Fruit fly (Drosophila melanogaster) whole organism, embryonic: ENCODE measurements around the gene alphaKap4.
A peak's percentile ranks its signal among the peaks of the same experiment; 100 is the strongest.

Source experiments
- CG10209 ChIP-seq: fragments of 200-800 bp; sonication (Bioruptor generic); optimal IDR thresholded peaks from 3 replicates; lab custom pipeline; 2017; ENCODE audit warnings: missing biosample characterization, mild to moderate bottlenecking, missing genetic modification characterization, missing genetic modification reagents
- CG10654 ChIP-seq: fragments of 200-800 bp; sonication (Bioruptor generic); optimal IDR thresholded peaks from 2 replicates; lab custom pipeline; 2016; ENCODE audit warnings: missing biosample characterization, missing genetic modification characterization
- CG1233 ChIP-seq: fragments of 200-800 bp; sonication (Bioruptor generic); optimal IDR thresholded peaks from 4 replicates; lab custom pipeline; 2018; ENCODE audit warnings: missing biosample characterization, mild to moderate bottlenecking, missing genetic modification characterization
- CG15601 ChIP-seq: fragments of 200-800 bp; sonication (Bioruptor generic); optimal IDR thresholded peaks from 3 replicates; lab custom pipeline; 2019; ENCODE audit warnings: missing biosample characterization, mild to moderate bottlenecking, missing genetic modification characterization, moderate library complexity
- CG16813 ChIP-seq: fragments of 200-800 bp; sonication (Bioruptor generic); IDR thresholded peaks from 3 replicates; pipeline ENCODE4 v1.3.6; 2022; ENCODE audit warnings: missing biosample characterization, missing genetic modification characterization; ENCODE audit not compliant: partially characterized antibody
- CG17328 ChIP-seq: fragments of 200-800 bp; sonication (Bioruptor generic); IDR thresholded peaks from 2 replicates; pipeline ENCODE4 v1.3.6; 2022; ENCODE audit warnings: missing biosample characterization, missing genetic modification characterization
- CG17829 ChIP-seq: fragments of 200-800 bp; optimal IDR thresholded peaks from 2 replicates; lab custom pipeline; 2019; ENCODE audit warnings: missing biosample characterization, mild to moderate bottlenecking, missing genetic modification characterization, moderate library complexity
- CG2678 ChIP-seq: fragments of 200-800 bp; sonication (Bioruptor generic); optimal IDR thresholded peaks from 3 replicates; lab custom pipeline; 2019; ENCODE audit warnings: missing biosample characterization, mild to moderate bottlenecking, missing genetic modification characterization, moderate library complexity
- CG33557 ChIP-seq: fragments of 200-800 bp; sonication (Bioruptor generic); optimal IDR thresholded peaks from 2 replicates; lab custom pipeline; 2019; ENCODE audit warnings: missing biosample characterization, mild to moderate bottlenecking, missing genetic modification characterization, moderate library complexity
- CG4404 ChIP-seq: fragments of 200-800 bp; sonication (Bioruptor generic); IDR thresholded peaks from 2 replicates; pipeline ENCODE4 v1.3.6; 2022; ENCODE audit warnings: missing biosample characterization, missing genetic modification characterization
- CG4424 ChIP-seq: fragments of 200-800 bp; sonication (Bioruptor generic); optimal IDR thresholded peaks from 3 replicates; lab custom pipeline; 2016; ENCODE audit warnings: missing biosample characterization, missing genetic modification characterization
- CG7963 ChIP-seq: fragments of 200-800 bp; sonication (Bioruptor generic); IDR thresholded peaks from 3 replicates; pipeline ENCODE4 v1.3.6; 2022; ENCODE audit warnings: missing biosample characterization, missing genetic modification characterization; ENCODE audit not compliant: partially characterized antibody
- CG9727 ChIP-seq: fragments of 200-800 bp; sonication (Bioruptor generic); optimal IDR thresholded peaks from 3 replicates; lab custom pipeline; 2017; ENCODE audit warnings: missing biosample characterization, mild to moderate bottlenecking, missing genetic modification characterization
- D ChIP-seq, 2 experiments: fragments of 200-800 bp in 1 of 2; fragments of >200 bp in 1 of 2; sonication (Bioruptor generic) in 1 of 2; optimal IDR thresholded peaks; 2 replicates in 1 of 2; 3 replicates in 1 of 2; lab custom pipeline; 2017; ENCODE audit warnings: mild to moderate bottlenecking in 1 of 2, missing biosample characterization in 1 of 2, missing genetic modification characterization in 1 of 2, missing genetic modification reagents in 1 of 2
- Dll ChIP-seq: fragments of 200-800 bp; sonication (Bioruptor generic); IDR thresholded peaks from 4 replicates; pipeline ENCODE4 v1.3.6; 2022; ENCODE audit warnings: missing biosample characterization, missing genetic modification characterization; ENCODE audit not compliant: partially characterized antibody
- Fer1 ChIP-seq: fragments of 200-800 bp; sonication (Bioruptor generic); optimal IDR thresholded peaks from 2 replicates; lab custom pipeline; 2017; ENCODE audit warnings: missing biosample characterization, mild to moderate bottlenecking, missing genetic modification characterization
- Kr ChIP-seq: fragments of 200-800 bp; sonication (Bioruptor generic); optimal IDR thresholded peaks from 2 replicates; lab custom pipeline; 2017; ENCODE audit warnings: missing biosample characterization, mild to moderate bottlenecking, missing genetic modification characterization
- Med ChIP-seq: fragments of 200-800 bp; sonication (Bioruptor generic); peaks from one replicate; lab custom pipeline; 2016; ENCODE audit warnings: missing biosample characterization, missing genetic modification characterization, mild to moderate bottlenecking, inconsistent platforms, moderate library complexity
- Nf-YA ChIP-seq: fragments of 200-800 bp; sonication (Bioruptor generic); IDR thresholded peaks from 2 replicates; pipeline ENCODE4 v1.3.6; 2022; ENCODE audit warnings: missing biosample characterization, missing genetic modification characterization
- Xrp1 ChIP-seq: fragments of 200-800 bp; sonication (Bioruptor generic); IDR thresholded peaks from 2 replicates; pipeline ENCODE4 v1.3.6; 2022; ENCODE audit warnings: missing biosample characterization, missing genetic modification characterization
- ara ChIP-seq: fragments of 200-800 bp; sonication (Bioruptor generic); IDR thresholded peaks from 2 replicates; pipeline ENCODE4 v1.3.6; 2022; ENCODE audit warnings: missing biosample characterization, missing genetic modification characterization
- bsh ChIP-seq, 2 experiments: fragments of 200-800 bp; sonication (Bioruptor generic); optimal IDR thresholded peaks; 2 replicates each; lab custom pipeline; 2017 to 2018; ENCODE audit warnings: mild to moderate bottlenecking in 2 of 2, missing biosample characterization in 2 of 2, missing genetic modification characterization in 2 of 2, moderate library complexity in 1 of 2
- cad ChIP-seq: fragments of >200 bp; optimal IDR thresholded peaks from 2 replicates; lab custom pipeline; 2017; ENCODE audit warnings: missing biosample characterization, missing genetic modification characterization
- chinmo ChIP-seq: fragments of 200-800 bp; sonication (Bioruptor generic); IDR thresholded peaks from 4 replicates; pipeline ENCODE4 v1.3.6; 2022; ENCODE audit warnings: missing biosample characterization, missing genetic modification characterization; ENCODE audit not compliant: partially characterized antibody
- chm ChIP-seq: fragments of 200-800 bp; sonication (Bioruptor generic); IDR thresholded peaks from 2 replicates; pipeline ENCODE4 v1.3.6; 2022; ENCODE audit warnings: missing biosample characterization, missing genetic modification characterization
- ci ChIP-seq: fragments of 200-800 bp; sonication (Bioruptor generic); IDR thresholded peaks from 3 replicates; pipeline ENCODE4 v1.3.6; 2022; ENCODE audit warnings: missing biosample characterization, missing genetic modification characterization
- dmrt11E ChIP-seq: fragments of 200-800 bp; sonication (Bioruptor generic); optimal IDR thresholded peaks from 3 replicates; lab custom pipeline; 2018; ENCODE audit warnings: missing biosample characterization, mild to moderate bottlenecking, missing genetic modification characterization, moderate library complexity
- gce ChIP-seq: fragments of 200-800 bp; sonication (Bioruptor generic); IDR thresholded peaks from 3 replicates; pipeline ENCODE4 v1.3.6; 2022; ENCODE audit warnings: missing biosample characterization, missing genetic modification characterization
- hth ChIP-seq: fragments of >200 bp; optimal IDR thresholded peaks from 2 replicates; lab custom pipeline; 2017; ENCODE audit warnings: inconsistent platforms
- ind ChIP-seq: fragments of 200-800 bp; sonication (Bioruptor generic); optimal IDR thresholded peaks from 3 replicates; lab custom pipeline; 2016; ENCODE audit warnings: missing biosample characterization, missing genetic modification characterization
- lola ChIP-seq, 3 experiments: fragments of >200 bp in 2 of 3; fragments of 200-800 bp in 1 of 3; sonication (Bioruptor generic) in 1 of 3; optimal IDR thresholded peaks; 2 replicates each; lab custom pipeline; 2017 to 2019; ENCODE audit warnings: missing biosample characterization in 3 of 3, missing genetic modification characterization in 3 of 3, mild to moderate bottlenecking in 1 of 3, moderate library complexity in 1 of 3
- maf-S ChIP-seq: fragments of 200-800 bp; sonication (Bioruptor generic); optimal IDR thresholded peaks from 2 replicates; lab custom pipeline; 2016; ENCODE audit warnings: missing biosample characterization, missing genetic modification characterization
- org-1 ChIP-seq: fragments of 200-800 bp; sonication (Bioruptor generic); optimal IDR thresholded peaks from 2 replicates; lab custom pipeline; 2017; ENCODE audit warnings: missing biosample characterization, missing genetic modification characterization
- phol ChIP-seq: fragments of 200-800 bp; sonication (Bioruptor generic); optimal IDR thresholded peaks from 3 replicates; lab custom pipeline; 2018; ENCODE audit warnings: missing biosample characterization, mild to moderate bottlenecking, missing genetic modification characterization, moderate library complexity
- prd ChIP-seq, 3 experiments: fragments of >200 bp in 2 of 3; fragments of 200-800 bp in 1 of 3; sonication (Bioruptor generic) in 1 of 3; optimal IDR thresholded peaks in 2 of 3; IDR thresholded peaks in 1 of 3; 2 replicates in 2 of 3; 3 replicates in 1 of 3; pipeline versions ENCODE4 v1.3.6 to Lab custom; 2017 to 2022; ENCODE audit warnings: missing biosample characterization in 1 of 3, missing genetic modification characterization in 1 of 3
- sens ChIP-seq: fragments of 200-800 bp; sonication (Bioruptor generic); peaks from one replicate; lab custom pipeline; 2016; ENCODE audit warnings: missing biosample characterization, missing genetic modification characterization
- tll ChIP-seq, 2 experiments: fragments of 200-800 bp in 1 of 2; fragments of >200 bp in 1 of 2; sonication (Bioruptor generic) in 1 of 2; optimal IDR thresholded peaks; 2 replicates each; lab custom pipeline; 2017 to 2019; ENCODE audit warnings: missing biosample characterization in 2 of 2, missing genetic modification characterization in 2 of 2, mild to moderate bottlenecking in 1 of 2, moderate library complexity in 1 of 2
- zen ChIP-seq: fragments of 200-800 bp; sonication (Bioruptor generic); optimal IDR thresholded peaks from 3 replicates; lab custom pipeline; 2018; ENCODE audit warnings: missing biosample characterization, mild to moderate bottlenecking, missing genetic modification characterization, moderate library complexity

alphaKap4 gene

DNA sequence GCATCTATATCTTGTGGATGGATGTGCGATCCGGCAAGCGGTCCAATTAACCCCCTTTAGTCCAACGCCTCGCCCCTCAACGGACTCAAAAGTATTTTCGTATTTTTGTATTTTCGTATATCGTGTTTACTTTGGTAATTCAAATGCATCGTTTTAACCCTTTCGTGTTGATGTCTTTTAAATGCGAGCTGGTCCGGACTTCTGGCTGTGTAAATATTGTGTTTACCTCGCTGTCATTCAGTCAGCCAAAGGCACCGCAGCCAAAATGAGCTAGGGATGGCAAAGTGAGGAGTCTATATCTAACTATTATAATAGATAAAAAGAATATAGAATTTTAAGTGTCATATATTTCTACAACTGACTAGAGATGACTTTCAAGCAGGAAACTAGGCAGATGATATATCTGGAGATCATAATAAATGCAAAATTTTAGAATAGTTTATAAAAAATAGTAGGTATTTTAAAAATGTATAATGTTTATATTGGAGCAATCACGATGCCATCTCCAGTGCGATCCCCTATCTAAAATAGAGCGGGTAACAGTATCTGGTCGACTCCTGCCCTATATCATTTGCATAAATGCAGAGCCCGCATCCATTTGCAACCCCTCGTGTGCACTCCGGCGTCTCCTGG lies 27.1 kb downstream of the alphaKap4 start (continued):
- no peak for TF ChIP-seq ind (GFP tag; lab: Kevin White, UChicago)
- peak; percentile 42; the same call in 2 of the 4 replicates for TF ChIP-seq Dll (GFP tag; lab: Robert Waterston, UW)
- TF ChIP-seq CG17328 (GFP tag; lab: Robert Waterston, UW), result peak; percentile 36; the same call in 1 of the 2 replicates
- TF ChIP-seq sens (GFP tag; lab: Kevin White, UChicago), result peak; percentile 39
- peak; percentile 90 for TF ChIP-seq Kr
- TF ChIP-seq dmrt11E (tag; lab: Kevin White, UChicago), result peak; percentile 47
- peak in 1 of 2 experiments; percentile 21 for TF ChIP-seq bsh (GFP tag; optimal IDR thresholded peaks at IDR 0.05; lab: Kevin White, UChicago)
- TF ChIP-seq Xrp1, result peak; percentile 69
- peak; percentile 21 for TF ChIP-seq hth (lab: Kevin White, UChicago)
- TF ChIP-seq phol, result no peak
- peak; percentile 26 for TF ChIP-seq CG1233 (GFP tag; lab: Kevin White, UChicago)
- no peak for TF ChIP-seq Nf-YA (GFP tag; lab: Robert Waterston, UW)
- peak in 1 of 3 experiments; percentile 42 for TF ChIP-seq lola (GFP tag; optimal IDR thresholded peaks at IDR 0.05; lab: Kevin White, UChicago)
- TF ChIP-seq ara (GFP tag; lab: Robert Waterston, UW), result peak; percentile 31; the same call in 1 of the 2 replicates
- TF ChIP-seq CG10209 (GFP tag; lab: Kevin White, UChicago), result peak; percentile 16
- TF ChIP-seq prd (optimal IDR thresholded peaks at IDR 0.05; lab: Kevin White, UChicago), result no peak
- TF ChIP-seq prd (GFP tag; IDR thresholded peaks at IDR 0.05; lab: Robert Waterston, UW), result peak; percentile 45; the same call in 2 of the 3 replicates
- peak; percentile 18 for TF ChIP-seq CG17829 (tag; lab: Kevin White, UChicago)
- peak; percentile 52; the same call in 2 of the 3 replicates for TF ChIP-seq CG16813 (GFP tag; lab: Robert Waterston, UW)
- TF ChIP-seq CG4424, result no peak
- peak; percentile 14 for TF ChIP-seq CG15601
- TF ChIP-seq maf-S (GFP tag; lab: Kevin White, UChicago), result no peak
- TF ChIP-seq Med, result peak; percentile 64
- peak; percentile 50; the same call in 1 of the 2 replicates for TF ChIP-seq CG4404 (GFP tag; lab: Robert Waterston, UW)
- TF ChIP-seq chm (GFP tag; lab: Robert Waterston, UW), result 0 out of 2 replicates have a peak, but pooled peaks have one; percentile 31
- peak; percentile 51 for TF ChIP-seq CG33557 (GFP tag; lab: Kevin White, UChicago)
- 0 out of 4 replicates have a peak, but pooled peaks have one; percentile 54 for TF ChIP-seq chinmo (GFP tag; lab: Robert Waterston, UW)
- TF ChIP-seq CG2678 (tag; lab: Kevin White, UChicago), result peak; percentile 30
- TF ChIP-seq CG9727 (GFP tag; lab: Kevin White, UChicago), result peak; percentile 34
- 0 out of 3 replicates have a peak, but pooled peaks have one; percentile 41 for TF ChIP-seq ci (GFP tag; lab: Robert Waterston, UW)

DNA sequence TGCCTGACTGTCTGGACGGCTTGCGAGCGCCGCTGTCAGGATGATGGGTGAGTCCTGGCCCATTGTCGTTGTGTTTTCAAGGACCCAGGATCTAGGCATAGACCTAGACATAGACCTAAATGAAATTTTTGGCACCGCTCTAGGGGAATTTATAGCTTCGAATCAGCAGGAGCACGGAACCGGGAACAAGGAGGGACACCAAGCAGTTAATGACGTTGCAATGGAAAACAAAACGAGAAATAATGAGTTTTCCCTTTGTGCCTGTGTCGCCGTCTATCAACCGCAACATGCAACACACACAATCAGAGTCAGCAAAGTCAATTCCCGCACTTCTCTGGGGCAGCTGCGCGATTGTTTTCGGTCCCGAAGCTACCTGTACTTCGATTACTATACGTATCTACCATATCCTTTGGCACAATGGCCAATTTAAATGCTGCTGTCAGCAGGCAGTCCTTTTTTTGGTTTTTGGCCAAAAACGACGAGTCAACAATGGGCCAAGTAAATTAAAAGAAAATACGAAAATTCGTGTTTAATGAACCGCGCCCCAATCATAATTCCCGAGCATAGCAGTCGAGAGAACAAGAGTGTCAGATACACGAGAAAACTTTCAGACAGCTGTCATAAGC lies 27.8 kb downstream of the alphaKap4 start:
- TF ChIP-seq gce, result no peak
- peak; percentile 99 for TF ChIP-seq zen
- TF ChIP-seq CG10654, result no peak
- TF ChIP-seq D (optimal IDR thresholded peaks at IDR 0.05; lab: Kevin White, UChicago), result peak; percentile 98
- TF ChIP-seq D (GFP tag; optimal IDR thresholded peaks at IDR 0.05; lab: Kevin White, UChicago), result no peak
- TF ChIP-seq cad (GFP tag; lab: Kevin White, UChicago), result peak; percentile 53
- peak in 1 of 2 experiments; percentile 78 for TF ChIP-seq tll (GFP tag; optimal IDR thresholded peaks at IDR 0.05; lab: Kevin White, UChicago)
- TF ChIP-seq CG7963 (GFP tag; lab: Robert Waterston, UW), result no peak
- no peak for TF ChIP-seq org-1 (GFP tag; lab: Kevin White, UChicago)
- TF ChIP-seq Fer1 (GFP tag; lab: Kevin White, UChicago), result no peak
